Worm (Caenorhabditis elegans): ENCODE measurements around the gene lips-10.

ce11 chrII:8399997-8400396 lies 39.0 kb upstream of the lips-10 start:
- TF ChIP-seq dao-5 (tag; optimal IDR thresholded peaks at IDR 0.05) (no peak), him-1 (tag; optimal IDR thresholded peaks at IDR 0.05) (no peak)

All from whole organism, L4/young adult.